Worm (Caenorhabditis elegans) whole organism, early embryonic: ENCODE data around the gene srbc-84.

Source experiments
- F13C5.2 ChIP-seq: sonication (generic microtip); optimal IDR thresholded peaks from 2 replicates; lab custom pipeline; 2017; ENCODE audit warnings: mild to moderate bottlenecking, missing genetic modification characterization, inconsistent platforms, missing compliant biosample characterization
- aly-1 ChIP-seq: sonication (generic microtip); optimal IDR thresholded peaks from 2 replicates; lab custom pipeline; 2016; ENCODE audit warnings: missing genetic modification characterization, missing compliant biosample characterization
- ama-1 ChIP-seq: fragments of 150-350 bp; optimal IDR thresholded peaks from 2 replicates; lab custom pipeline; 2014
- ceh-36 ChIP-seq: sonication (generic microtip); optimal IDR thresholded peaks from 2 replicates; lab custom pipeline; 2016; ENCODE audit warnings: missing genetic modification characterization, inconsistent platforms, missing compliant biosample characterization
- flt-1 ChIP-seq: fragments of 200-800 bp; sonication (Bioruptor generic); IDR thresholded peaks from 2 replicates; pipeline ENCODE4 v1.3.6; 2022; ENCODE audit warnings: missing genetic modification characterization, missing compliant biosample characterization
- hmg-4 ChIP-seq: fragments of 200-800 bp; sonication (Bioruptor generic); optimal IDR thresholded peaks from 2 replicates; lab custom pipeline; 2018; ENCODE audit warnings: mild to moderate bottlenecking, missing genetic modification characterization, missing compliant biosample characterization
- pes-1 ChIP-seq: fragments of 200-800 bp; sonication (Bioruptor generic); IDR thresholded peaks from 2 replicates; pipeline ENCODE4 v1.3.6; 2022; ENCODE audit warnings: missing genetic modification reagents, missing genetic modification characterization, missing compliant biosample characterization
- scrt-1 ChIP-seq: fragments of 200-800 bp; sonication (Bioruptor generic); IDR thresholded peaks from 2 replicates; pipeline ENCODE4 v1.3.6; 2022; ENCODE audit warnings: missing genetic modification characterization, missing compliant biosample characterization

ce11 chrV:16266514-16266913, 32.3 kb upstream of the srbc-84 start, which contains the start of gene T13F3.4:
- no peak for TF ChIP-seq aly-1 (tag; lab: Kevin White, UChicago)
- TF ChIP-seq ama-1 (lab: Kevin White, UChicago), result no peak
- no peak for TF ChIP-seq flt-1
- no peak for TF ChIP-seq scrt-1
- TF ChIP-seq ceh-36, result no peak
- TF ChIP-seq pes-1 (GFP tag; lab: Robert Waterston, UW), result no peak
- TF ChIP-seq hmg-4, result no peak
- TF ChIP-seq F13C5.2, result no peak
